Fruit fly (Drosophila melanogaster) whole organism, embryonic: Measurements from ENCODE around the gene wb.

Experiments used
- Abd-B ChIP-seq: fragments of 200-800 bp; sonication (Bioruptor generic); optimal IDR thresholded peaks from 2 replicates; lab custom pipeline; 2018; ENCODE audit warnings: missing biosample characterization, mild to moderate bottlenecking, missing genetic modification characterization, moderate library complexity
- Atf6 ChIP-seq: fragments of 200-800 bp; sonication (Bioruptor generic); IDR thresholded peaks from 2 replicates; pipeline ENCODE4 v1.3.6; 2022; ENCODE audit warnings: missing biosample characterization, missing genetic modification characterization
- B-H2 ChIP-seq: fragments of 200-800 bp; sonication (Bioruptor generic); optimal IDR thresholded peaks from 2 replicates; lab custom pipeline; 2018; ENCODE audit warnings: missing biosample characterization, mild to moderate bottlenecking, missing genetic modification characterization
- BEAF-32 ChIP-seq: fragments of 200-800 bp; sonication (Bioruptor generic); optimal IDR thresholded peaks from 3 replicates; lab custom pipeline; 2017; ENCODE audit warnings: missing biosample characterization, missing genetic modification characterization, mild to moderate bottlenecking, moderate library complexity, missing genetic modification reagents
- CG10267 ChIP-seq: fragments of 200-800 bp; sonication (Bioruptor generic); optimal IDR thresholded peaks from 2 replicates; lab custom pipeline; 2018; ENCODE audit warnings: missing biosample characterization, mild to moderate bottlenecking, missing genetic modification characterization, moderate library complexity
- CG10979 ChIP-seq: fragments of 200-800 bp; sonication (Bioruptor generic); optimal IDR thresholded peaks from 2 replicates; lab custom pipeline; 2018; ENCODE audit warnings: missing biosample characterization, mild to moderate bottlenecking, missing genetic modification characterization, moderate library complexity
- CG12391 ChIP-seq: fragments of 200-800 bp; sonication (Bioruptor generic); optimal IDR thresholded peaks from 3 replicates; lab custom pipeline; 2018; ENCODE audit warnings: missing biosample characterization, mild to moderate bottlenecking, missing genetic modification characterization, moderate library complexity
- CG13123 ChIP-seq: fragments of 200-800 bp; sonication (Bioruptor generic); optimal IDR thresholded peaks from 2 replicates; lab custom pipeline; 2016; ENCODE audit warnings: missing biosample characterization, missing genetic modification characterization
- CG1529 ChIP-seq: fragments of 200-800 bp; sonication (Bioruptor generic); optimal IDR thresholded peaks from 3 replicates; lab custom pipeline; 2018; ENCODE audit warnings: missing biosample characterization, missing genetic modification characterization
- CG1603 ChIP-seq: fragments of 200-800 bp; sonication (Bioruptor generic); optimal IDR thresholded peaks from 2 replicates; lab custom pipeline; 2019; ENCODE audit warnings: missing biosample characterization, mild to moderate bottlenecking, missing genetic modification characterization, moderate library complexity
- CG17186 ChIP-seq: fragments of 200-800 bp; sonication (Bioruptor generic); optimal IDR thresholded peaks from 3 replicates; lab custom pipeline; 2017; ENCODE audit warnings: missing biosample characterization, missing genetic modification reagents, missing genetic modification characterization
- CG17829 ChIP-seq: fragments of 200-800 bp; optimal IDR thresholded peaks from 2 replicates; lab custom pipeline; 2019; ENCODE audit warnings: missing biosample characterization, mild to moderate bottlenecking, missing genetic modification characterization, moderate library complexity
- CG30020 ChIP-seq: fragments of 200-800 bp; optimal IDR thresholded peaks from 2 replicates; lab custom pipeline; 2019; ENCODE audit warnings: missing biosample characterization, mild to moderate bottlenecking, missing genetic modification characterization, moderate library complexity
- CG3065 ChIP-seq: fragments of 200-800 bp; sonication (Bioruptor generic); optimal IDR thresholded peaks from 2 replicates; lab custom pipeline; 2016; ENCODE audit warnings: missing biosample characterization, missing genetic modification characterization
- CG31388 ChIP-seq: fragments of 200-800 bp; sonication (Bioruptor generic); optimal IDR thresholded peaks from 2 replicates; lab custom pipeline; 2016; ENCODE audit warnings: missing biosample characterization, missing genetic modification characterization
- CG32532 ChIP-seq: fragments of 200-800 bp; sonication (Bioruptor generic); IDR thresholded peaks from 2 replicates; pipeline ENCODE4 v1.3.6; 2022; ENCODE audit warnings: missing biosample characterization, missing genetic modification characterization
- CG34376 ChIP-seq: fragments of 200-800 bp; sonication (Bioruptor generic); optimal IDR thresholded peaks from 2 replicates; lab custom pipeline; 2018; ENCODE audit warnings: missing biosample characterization, mild to moderate bottlenecking, missing genetic modification characterization
- CG4820 ChIP-seq: fragments of 200-800 bp; sonication (Bioruptor generic); optimal IDR thresholded peaks from 3 replicates; lab custom pipeline; 2016; ENCODE audit warnings: missing biosample characterization, missing genetic modification characterization
- CG7745 ChIP-seq: fragments of 200-800 bp; sonication (Bioruptor generic); optimal IDR thresholded peaks from 2 replicates; lab custom pipeline; 2018; ENCODE audit warnings: missing biosample characterization, mild to moderate bottlenecking, missing genetic modification characterization, moderate library complexity
- CG8924 ChIP-seq: fragments of 200-800 bp; optimal IDR thresholded peaks from 3 replicates; lab custom pipeline; 2019; ENCODE audit warnings: missing biosample characterization, mild to moderate bottlenecking, missing genetic modification characterization, moderate library complexity
- CG9215 ChIP-seq: fragments of 200-800 bp; sonication (Bioruptor generic); IDR thresholded peaks from 2 replicates; pipeline ENCODE4 v1.3.6; 2022; ENCODE audit warnings: missing biosample characterization, missing genetic modification characterization
- CG9609 ChIP-seq: fragments of 200-800 bp; sonication (Bioruptor generic); optimal IDR thresholded peaks from 3 replicates; lab custom pipeline; 2016; ENCODE audit warnings: missing biosample characterization, missing genetic modification characterization
- CG9932 ChIP-seq: fragments of 200-800 bp; sonication (Bioruptor generic); IDR thresholded peaks from 2 replicates; pipeline ENCODE4 v1.3.6; 2022; ENCODE audit warnings: missing biosample characterization, missing genetic modification characterization
- Deaf1 ChIP-seq: fragments of 200-800 bp; optimal IDR thresholded peaks from 3 replicates; lab custom pipeline; 2019; ENCODE audit warnings: missing biosample characterization, mild to moderate bottlenecking, missing genetic modification characterization, moderate library complexity
- Dp ChIP-seq: fragments of 200-800 bp; sonication (Bioruptor generic); optimal IDR thresholded peaks from 2 replicates; lab custom pipeline; 2018; ENCODE audit warnings: missing biosample characterization, mild to moderate bottlenecking, missing genetic modification characterization, moderate library complexity
- Ets97D ChIP-seq: fragments of 200-800 bp; sonication (Bioruptor generic); optimal IDR thresholded peaks from 3 replicates; lab custom pipeline; 2016; ENCODE audit warnings: missing biosample characterization, missing genetic modification characterization
- HLH54F ChIP-seq: fragments of 200-800 bp; sonication (Bioruptor generic); optimal IDR thresholded peaks from 3 replicates; lab custom pipeline; 2016; ENCODE audit warnings: missing biosample characterization, missing genetic modification characterization
- Hr3 ChIP-seq: fragments of 200-800 bp; sonication (Bioruptor generic); optimal IDR thresholded peaks from 3 replicates; lab custom pipeline; 2016; ENCODE audit warnings: missing biosample characterization, missing genetic modification characterization
- MESR4 ChIP-seq: fragments of 200-800 bp; sonication (Bioruptor generic); optimal IDR thresholded peaks from 2 replicates; lab custom pipeline; 2018; ENCODE audit warnings: missing biosample characterization, mild to moderate bottlenecking, missing genetic modification characterization, moderate library complexity
- Nf-YC ChIP-seq: fragments of 200-800 bp; optimal IDR thresholded peaks from 3 replicates; lab custom pipeline; 2019; ENCODE audit warnings: missing biosample characterization, mild to moderate bottlenecking, missing genetic modification characterization, moderate library complexity
- Side ChIP-seq: fragments of 200-800 bp; sonication (Bioruptor generic); optimal IDR thresholded peaks from 2 replicates; lab custom pipeline; 2016; ENCODE audit warnings: missing biosample characterization, missing genetic modification characterization
- Sox100B ChIP-seq: fragments of 200-800 bp; sonication (Bioruptor generic); optimal IDR thresholded peaks from 3 replicates; lab custom pipeline; 2018; ENCODE audit warnings: missing biosample characterization, mild to moderate bottlenecking, missing genetic modification characterization
- TFAM ChIP-seq: fragments of 200-800 bp; sonication (Bioruptor generic); optimal IDR thresholded peaks from 2 replicates; lab custom pipeline; 2017; ENCODE audit warnings: missing biosample characterization, missing genetic modification characterization, inconsistent platforms
- Taf1 ChIP-seq: fragments of 200-800 bp; sonication (Bioruptor generic); IDR thresholded peaks from 2 replicates; pipeline ENCODE4 v1.3.6; 2022; ENCODE audit warnings: missing biosample characterization, missing genetic modification characterization
- Vsx1 ChIP-seq: fragments of 200-800 bp; sonication (Bioruptor generic); optimal IDR thresholded peaks from 2 replicates; lab custom pipeline; 2017; ENCODE audit warnings: missing biosample characterization, mild to moderate bottlenecking, missing genetic modification characterization, missing genetic modification reagents
- abd-A ChIP-seq: fragments of 200-800 bp; sonication (Bioruptor generic); optimal IDR thresholded peaks from 3 replicates; lab custom pipeline; 2019; ENCODE audit warnings: missing biosample characterization, mild to moderate bottlenecking, missing genetic modification characterization, moderate library complexity
- al ChIP-seq: fragments of 200-800 bp; sonication (Bioruptor generic); IDR thresholded peaks from 2 replicates; pipeline ENCODE4 v1.3.6; 2022; ENCODE audit warnings: missing biosample characterization, missing genetic modification characterization
- ase ChIP-seq: fragments of 200-800 bp; sonication (Bioruptor generic); IDR thresholded peaks from 3 replicates; pipeline ENCODE4 v1.3.6; 2022; ENCODE audit warnings: missing biosample characterization, missing genetic modification characterization
- chm ChIP-seq: fragments of 200-800 bp; sonication (Bioruptor generic); IDR thresholded peaks from 2 replicates; pipeline ENCODE4 v1.3.6; 2022; ENCODE audit warnings: missing biosample characterization, missing genetic modification characterization
- fu2 ChIP-seq: fragments of 200-800 bp; sonication (Bioruptor generic); optimal IDR thresholded peaks from 2 replicates; lab custom pipeline; 2016; ENCODE audit warnings: missing biosample characterization, missing genetic modification characterization
- gcm ChIP-seq: fragments of 200-800 bp; sonication (Bioruptor generic); optimal IDR thresholded peaks from 2 replicates; lab custom pipeline; 2019; ENCODE audit warnings: missing biosample characterization, mild to moderate bottlenecking, missing genetic modification characterization, moderate library complexity
- jumu ChIP-seq: fragments of 200-800 bp; sonication (Bioruptor generic); optimal IDR thresholded peaks from 3 replicates; lab custom pipeline; 2016; ENCODE audit warnings: missing biosample characterization, missing genetic modification characterization
- pan ChIP-seq, 4 experiments: fragments of >200 bp in 3 of 4; fragments of 200-800 bp in 1 of 4; sonication (Bioruptor generic) in 1 of 4; optimal IDR thresholded peaks in 3 of 4; IDR thresholded peaks in 1 of 4; 2 replicates each; pipeline versions ENCODE4 v1.3.6 to Lab custom; 2017 to 2022; ENCODE audit warnings: missing biosample characterization in 2 of 4, missing genetic modification characterization in 2 of 4, mixed read lengths in 1 of 4
- pita ChIP-seq: fragments of 200-800 bp; sonication (Bioruptor generic); optimal IDR thresholded peaks from 2 replicates; lab custom pipeline; 2017; ENCODE audit warnings: missing biosample characterization, mild to moderate bottlenecking, missing genetic modification characterization
- prd ChIP-seq, 3 experiments: fragments of >200 bp in 2 of 3; fragments of 200-800 bp in 1 of 3; sonication (Bioruptor generic) in 1 of 3; optimal IDR thresholded peaks in 2 of 3; IDR thresholded peaks in 1 of 3; 2 replicates in 2 of 3; 3 replicates in 1 of 3; pipeline versions ENCODE4 v1.3.6 to Lab custom; 2017 to 2022; ENCODE audit warnings: missing biosample characterization in 1 of 3, missing genetic modification characterization in 1 of 3
- pzg ChIP-seq: fragments of 200-800 bp; sonication (Bioruptor generic); optimal IDR thresholded peaks from 3 replicates; lab custom pipeline; 2018; ENCODE audit warnings: missing biosample characterization, mild to moderate bottlenecking, missing genetic modification characterization, moderate library complexity
- tap ChIP-seq: fragments of 200-800 bp; optimal IDR thresholded peaks from 3 replicates; lab custom pipeline; 2019; ENCODE audit warnings: missing biosample characterization, mild to moderate bottlenecking, missing genetic modification characterization, moderate library complexity
- zf30C ChIP-seq: fragments of 200-800 bp; sonication (Bioruptor generic); optimal IDR thresholded peaks from 3 replicates; lab custom pipeline; 2018; ENCODE audit warnings: missing biosample characterization, mild to moderate bottlenecking, missing genetic modification characterization

The wb gene

DNA sequence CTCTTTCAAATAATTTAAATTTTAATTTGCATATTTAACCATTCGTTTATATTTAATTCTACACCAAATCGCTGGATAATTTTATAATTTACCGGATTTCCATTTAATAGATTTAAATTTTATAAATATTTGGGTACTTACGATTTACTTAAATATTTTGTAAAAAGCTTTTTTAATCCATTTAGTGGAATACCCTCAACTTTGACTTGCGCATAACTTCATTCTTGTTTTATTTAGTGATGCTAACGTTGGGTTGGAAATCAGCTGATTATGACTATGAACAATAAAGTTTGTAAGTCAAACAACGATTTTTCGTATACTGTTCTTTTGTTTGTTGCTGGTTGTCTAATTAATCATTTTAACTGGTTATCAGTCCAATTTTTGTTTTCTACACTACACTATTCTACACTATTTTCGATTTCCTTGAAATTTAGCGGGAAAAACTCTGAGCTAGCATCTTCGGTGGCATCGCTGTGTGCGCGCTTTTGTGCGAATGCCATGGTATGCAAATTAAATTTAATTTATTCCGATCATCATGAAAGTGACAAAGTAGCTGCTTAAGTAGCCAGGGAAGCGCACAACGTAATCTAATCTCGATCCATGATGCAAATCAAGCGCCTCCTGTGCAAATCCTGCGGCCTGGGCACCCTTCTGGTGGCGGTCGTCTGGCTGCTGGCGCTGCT lies 96.1 kb downstream of the wb start, which contains the start of gene Pgant35A (continued):
- TF ChIP-seq CG1603 (tag; lab: Kevin White, UChicago) (peak; percentile 56), CG13123 (GFP tag; lab: Kevin White, UChicago) (no peak), CG9215 (no peak), zf30C (GFP tag; lab: Kevin White, UChicago) (no peak), CG4820 (GFP tag; lab: Kevin White, UChicago) (peak; percentile 5), CG3065 (no peak), CG9932 (peak; percentile 49), CG34376 (GFP tag; lab: Kevin White, UChicago) (peak; percentile 8), CG8924 (tag; lab: Kevin White, UChicago) (peak; percentile 40), Sox100B (GFP tag; lab: Kevin White, UChicago) (peak; percentile 41), CG12391 (peak; percentile 71), fu2 (GFP tag; lab: Kevin White, UChicago) (peak; percentile 28), CG31388 (no peak), CG17829 (tag; lab: Kevin White, UChicago) (peak; percentile 56), Side (GFP tag; lab: Kevin White, UChicago) (peak; percentile 11), CG9609 (peak; percentile 52), MESR4 (GFP tag; lab: Kevin White, UChicago) (peak; percentile 87), HLH54F (GFP tag; lab: Kevin White, UChicago) (peak; percentile 31), CG7745 (tag; lab: Kevin White, UChicago) (peak; percentile 90), CG10267 (tag; lab: Kevin White, UChicago) (peak; percentile 51), Hr3 (GFP tag; lab: Kevin White, UChicago) (peak; percentile 51), Dp (GFP tag; lab: Kevin White, UChicago) (peak; percentile 4), CG1529 (no peak), BEAF-32 (GFP tag; lab: Kevin White, UChicago) (peak; percentile 32), prd (optimal IDR thresholded peaks at IDR 0.05; lab: Kevin White, UChicago) (no peak), prd (GFP tag; IDR thresholded peaks at IDR 0.05; lab: Robert Waterston, UW) (peak; percentile 54; the same call in 2 of the 3 replicates), pan (optimal IDR thresholded peaks at IDR 0.05; lab: Kevin White, UChicago) (no peak), pan (GFP tag; optimal IDR thresholded peaks at IDR 0.05 in 1 of 2, IDR thresholded peaks at IDR 0.05 in 1 of 2) (peak in 1 of 2 experiments; percentile 40), Deaf1 (tag; lab: Kevin White, UChicago) (no peak), pzg (GFP tag; lab: Kevin White, UChicago) (peak; percentile 52), CG17186 (GFP tag; lab: Kevin White, UChicago) (peak; percentile 49), gcm (GFP tag; lab: Kevin White, UChicago) (peak; percentile 56), jumu (peak; percentile 9), Atf6 (GFP tag; lab: Robert Waterston, UW) (peak; percentile 44; the same call in 1 of the 2 replicates), Abd-B (GFP tag; lab: Kevin White, UChicago) (peak; percentile 29), Ets97D (GFP tag; lab: Kevin White, UChicago) (peak; percentile 8), CG30020 (tag; lab: Kevin White, UChicago) (peak; percentile 60), al (GFP tag; lab: Robert Waterston, UW) (no peak), abd-A (tag; lab: Kevin White, UChicago) (peak; percentile 74), tap (tag; lab: Kevin White, UChicago) (peak; percentile 31), ase (no peak), TFAM (GFP tag; lab: Kevin White, UChicago) (no peak), Nf-YC (tag; lab: Kevin White, UChicago) (peak; percentile 55), pita (GFP tag; lab: Kevin White, UChicago) (no peak), chm (GFP tag; lab: Robert Waterston, UW) (no peak), Vsx1 (peak; percentile 45), CG32532 (peak; percentile 49), CG10979 (tag; lab: Kevin White, UChicago) (peak; percentile 19), B-H2 (GFP tag; lab: Kevin White, UChicago) (peak; percentile 21), Taf1 (GFP tag; lab: Robert Waterston, UW) (no peak)
